Worm (Caenorhabditis elegans): Measurements from ENCODE around the gene sul-3.

sul-3 gene

ce11 chrX:7798248-7799020 is 35.6 kb downstream of the sul-3 start, which contains the start of gene adm-4 (continued):
- TF ChIP-seq egl-13 (tag; optimal IDR thresholded peaks at IDR 0.05) (peak; percentile 54), irx-1 (tag; optimal IDR thresholded peaks at IDR 0.05) (peak; percentile 66), sox-4 (tag; optimal IDR thresholded peaks at IDR 0.05) (peak; percentile 46), ztf-11 (tag; optimal IDR thresholded peaks at IDR 0.05) (peak in 1 of 2 experiments; percentile 67), nhr-19 (GFP tag; conservative IDR thresholded peaks at IDR 0.05) (peak; percentile 45), nhr-77 (tag; optimal IDR thresholded peaks at IDR 0.05) (no peak), lsy-2 (tag; optimal IDR thresholded peaks at IDR 0.05) (peak in 1 of 2 experiments; percentile 54), nhr-28 (tag; optimal IDR thresholded peaks at IDR 0.05) (no peak), C16A3.4 (tag; optimal IDR thresholded peaks at IDR 0.05) (peak; percentile 8), ceh-63 (GFP tag; optimal IDR thresholded peaks at IDR 0.05) (no peak), ets-5 (GFP tag; IDR thresholded peaks at IDR 0.05) (no peak), efl-1 (optimal IDR thresholded peaks at IDR 0.05) (peak; percentile 24 to 28), efl-1 (GFP tag; optimal IDR thresholded peaks at IDR 0.05 in 1 of 2) (peak; percentile 43 to 67), xbp-1 (tag; optimal IDR thresholded peaks at IDR 0.05) (peak; percentile 64), zag-1 (tag; optimal IDR thresholded peaks at IDR 0.05) (no peak), nhr-71 (tag; optimal IDR thresholded peaks at IDR 0.05) (peak; percentile 74)

- TF ChIP-seq swsn-7 (tag; optimal IDR thresholded peaks at IDR 0.05) (no peak), pqm-1 (tag; optimal IDR thresholded peaks at IDR 0.05) (no peak), irx-1 (tag; optimal IDR thresholded peaks at IDR 0.05) (no peak), snu-23 (GFP tag; optimal IDR thresholded peaks at IDR 0.05) (peak; percentile 19), aha-1 (tag; optimal IDR thresholded peaks at IDR 0.05) (no peak), elt-3 (tag; optimal IDR thresholded peaks at IDR 0.05) (peak in 1 of 6 experiments; percentile 42), mep-1 (tag; optimal IDR thresholded peaks at IDR 0.05) (peak; percentile 4), fos-1 (tag; optimal IDR thresholded peaks at IDR 0.05) (peak; percentile 38), alr-1 (tag; optimal IDR thresholded peaks at IDR 0.05; ENCODE audit: borderline replicate concordance) (no peak), nhr-71 (tag; optimal IDR thresholded peaks at IDR 0.05) (peak; percentile 19), rnt-1 (tag; optimal IDR thresholded peaks at IDR 0.05) (peak; percentile 11), mdl-1 (tag; optimal IDR thresholded peaks at IDR 0.05) (peak in 1 of 2 experiments; percentile 31), ceh-90 (tag; optimal IDR thresholded peaks at IDR 0.05) (no peak), C04F5.9 (tag; optimal IDR thresholded peaks at IDR 0.05) (no peak), nhr-28 (tag; optimal IDR thresholded peaks at IDR 0.05) (no peak), lin-35 (GFP tag; optimal IDR thresholded peaks at IDR 0.05) (peak in 1 of 2 experiments; percentile 40), nhr-47 (tag; optimal IDR thresholded peaks at IDR 0.05) (peak; percentile 4), dsc-1 (tag; optimal IDR thresholded peaks at IDR 0.05) (peak; percentile 2), nhr-84 (tag; optimal IDR thresholded peaks at IDR 0.05) (no peak), blmp-1 (tag; optimal IDR thresholded peaks at IDR 0.05) (peak; percentile 68), egl-13 (tag; optimal IDR thresholded peaks at IDR 0.05) (no peak), sptf-1 (tag; optimal IDR thresholded peaks at IDR 0.05) (no peak), efl-3 (GFP tag; optimal IDR thresholded peaks at IDR 0.05) (no peak), aly-2 (tag; optimal IDR thresholded peaks at IDR 0.05) (no peak), nhr-20 (tag; optimal IDR thresholded peaks at IDR 0.05) (peak; percentile 22), hlh-4 (tag; optimal IDR thresholded peaks at IDR 0.05) (no peak), zip-4 (GFP tag; optimal IDR thresholded peaks at IDR 0.05) (no peak), jun-1 (tag; optimal IDR thresholded peaks at IDR 0.05) (peak; percentile 3), nhr-77 (tag; optimal IDR thresholded peaks at IDR 0.05) (no peak), nhr-19 (GFP tag; conservative IDR thresholded peaks at IDR 0.05) (peak; percentile 45), nhr-90 (tag; optimal IDR thresholded peaks at IDR 0.05; ENCODE audit: poor library complexity) (peak; percentile 58), C16A3.4 (tag; optimal IDR thresholded peaks at IDR 0.05) (peak; percentile 48), efl-1 (optimal IDR thresholded peaks at IDR 0.05) (no peak), efl-1 (GFP tag; optimal IDR thresholded peaks at IDR 0.05 in 1 of 2) (peak in 1 of 2 experiments; percentile 88)
These were observed 39.7 kb downstream of the sul-3 start for ce11 chrX:7794306-7794743.
